Fruit fly (Drosophila melanogaster) whole organism, embryonic: ENCODE data around the gene CG31265.

Experiments used
- Abd-B ChIP-seq: fragments of 200-800 bp; sonication (Bioruptor generic); optimal IDR thresholded peaks from 2 replicates; lab custom pipeline; 2018; ENCODE audit warnings: missing biosample characterization, mild to moderate bottlenecking, missing genetic modification characterization, moderate library complexity
- Ada2b ChIP-seq: fragments of 200-800 bp; sonication (Bioruptor generic); IDR thresholded peaks from 2 replicates; pipeline ENCODE4 v1.3.6; 2022; ENCODE audit warnings: missing biosample characterization, missing genetic modification characterization
- Adf1 ChIP-seq: fragments of 200-800 bp; sonication (Bioruptor generic); IDR thresholded peaks from 2 replicates; pipeline ENCODE4 v1.3.6; 2022; ENCODE audit warnings: missing biosample characterization, missing genetic modification characterization
- Atf-2 ChIP-seq: fragments of 200-800 bp; sonication (Bioruptor generic); optimal IDR thresholded peaks from 2 replicates; lab custom pipeline; 2016; ENCODE audit warnings: missing biosample characterization, missing genetic modification characterization
- C15 ChIP-seq: fragments of 200-800 bp; sonication (Bioruptor generic); IDR thresholded peaks from 3 replicates; pipeline ENCODE4 v1.3.6; 2022; ENCODE audit warnings: missing biosample characterization, missing genetic modification characterization
- CG10565 ChIP-seq: fragments of 200-800 bp; sonication (Bioruptor generic); optimal IDR thresholded peaks from 3 replicates; lab custom pipeline; 2016; ENCODE audit warnings: missing biosample characterization, mild to moderate bottlenecking, missing genetic modification characterization
- CG11696 ChIP-seq: fragments of 200-800 bp; sonication (Bioruptor generic); IDR thresholded peaks from 2 replicates; pipeline ENCODE4 v1.3.6; 2022; ENCODE audit warnings: missing biosample characterization, missing genetic modification characterization
- CG12659 ChIP-seq: fragments of 200-800 bp; sonication (Bioruptor generic); optimal IDR thresholded peaks from 3 replicates; lab custom pipeline; 2017; ENCODE audit warnings: mild to moderate bottlenecking, missing biosample characterization, missing genetic modification reagents, missing genetic modification characterization
- CG13775 ChIP-seq: fragments of 200-800 bp; sonication (Bioruptor generic); optimal IDR thresholded peaks from 3 replicates; lab custom pipeline; 2017; ENCODE audit warnings: missing biosample characterization, mild to moderate bottlenecking, missing genetic modification characterization
- CG14050 ChIP-seq: fragments of 200-800 bp; sonication (Bioruptor generic); IDR thresholded peaks from 3 replicates; pipeline ENCODE4 v1.3.6; 2022; ENCODE audit warnings: missing biosample characterization, missing genetic modification characterization
- CG17359 ChIP-seq: fragments of 200-800 bp; sonication (Bioruptor generic); optimal IDR thresholded peaks from 3 replicates; lab custom pipeline; 2018; ENCODE audit warnings: missing biosample characterization, mild to moderate bottlenecking, missing genetic modification characterization, moderate library complexity
- CG17612 ChIP-seq: fragments of 200-800 bp; sonication (Bioruptor generic); IDR thresholded peaks from 2 replicates; pipeline ENCODE4 v1.3.6; 2022; ENCODE audit warnings: missing biosample characterization, missing genetic modification characterization
- CG2202 ChIP-seq: fragments of 200-800 bp; sonication (Bioruptor generic); optimal IDR thresholded peaks from 2 replicates; lab custom pipeline; 2018; ENCODE audit warnings: missing biosample characterization, mild to moderate bottlenecking, missing genetic modification characterization
- CG31441 ChIP-seq: fragments of 200-800 bp; sonication (Bioruptor generic); IDR thresholded peaks from 2 replicates; pipeline ENCODE4 v1.3.6; 2022; ENCODE audit warnings: missing biosample characterization, missing genetic modification characterization
- CG3847 ChIP-seq: fragments of 200-800 bp; sonication (Bioruptor generic); IDR thresholded peaks from 2 replicates; pipeline ENCODE4 v1.3.6; 2022; ENCODE audit warnings: missing biosample characterization, missing genetic modification characterization
- CG6689 ChIP-seq: fragments of 200-800 bp; sonication (Bioruptor generic); IDR thresholded peaks from 2 replicates; pipeline ENCODE4 v1.3.6; 2022; ENCODE audit warnings: missing biosample characterization, missing genetic modification characterization
- CG8359 ChIP-seq: fragments of 200-800 bp; sonication (Bioruptor generic); optimal IDR thresholded peaks from 2 replicates; lab custom pipeline; 2017; ENCODE audit warnings: missing biosample characterization, mild to moderate bottlenecking, missing genetic modification characterization, borderline replicate concordance
- CG9437 ChIP-seq: fragments of 200-800 bp; sonication (Bioruptor generic); optimal IDR thresholded peaks from 2 replicates; lab custom pipeline; 2018; ENCODE audit warnings: missing biosample characterization, mild to moderate bottlenecking, missing genetic modification characterization
- Drgx ChIP-seq: fragments of 200-800 bp; sonication (Bioruptor generic); IDR thresholded peaks from 2 replicates; pipeline ENCODE4 v1.3.6; 2022; ENCODE audit warnings: missing biosample characterization, missing genetic modification characterization
- GATAe ChIP-seq: fragments of 200-800 bp; sonication (Bioruptor generic); conservative IDR thresholded peaks from 2 replicates; pipeline ENCODE4 v1.3.6; 2022; ENCODE audit warnings: missing biosample characterization, missing genetic modification characterization
- HmgD ChIP-seq: fragments of 200-800 bp; sonication (Bioruptor generic); optimal IDR thresholded peaks from 3 replicates; lab custom pipeline; 2016; ENCODE audit warnings: missing biosample characterization, missing genetic modification characterization
- Hmr ChIP-seq: fragments of 200-800 bp; sonication (Bioruptor generic); optimal IDR thresholded peaks from 3 replicates; lab custom pipeline; 2017; ENCODE audit warnings: mild to moderate bottlenecking, missing biosample characterization, missing genetic modification reagents, missing genetic modification characterization
- Hr3 ChIP-seq: fragments of 200-800 bp; sonication (Bioruptor generic); optimal IDR thresholded peaks from 3 replicates; lab custom pipeline; 2016; ENCODE audit warnings: missing biosample characterization, missing genetic modification characterization
- Jarid2 ChIP-seq: fragments of 200-800 bp; sonication (Bioruptor generic); optimal IDR thresholded peaks from 3 replicates; lab custom pipeline; 2017; ENCODE audit warnings: mild to moderate bottlenecking, missing biosample characterization, missing genetic modification reagents, missing genetic modification characterization
- Kr ChIP-seq: fragments of 200-800 bp; sonication (Bioruptor generic); optimal IDR thresholded peaks from 2 replicates; lab custom pipeline; 2017; ENCODE audit warnings: missing biosample characterization, mild to moderate bottlenecking, missing genetic modification characterization
- Nf-YB ChIP-seq: fragments of 200-800 bp; sonication (Bioruptor generic); optimal IDR thresholded peaks from 3 replicates; lab custom pipeline; 2019; ENCODE audit warnings: missing biosample characterization, mild to moderate bottlenecking, missing genetic modification characterization, moderate library complexity
- al ChIP-seq: fragments of 200-800 bp; sonication (Bioruptor generic); IDR thresholded peaks from 2 replicates; pipeline ENCODE4 v1.3.6; 2022; ENCODE audit warnings: missing biosample characterization, missing genetic modification characterization
- br ChIP-seq: fragments of >200 bp; optimal IDR thresholded peaks from 2 replicates; lab custom pipeline; 2017
- bsh ChIP-seq, 2 experiments: fragments of 200-800 bp; sonication (Bioruptor generic); optimal IDR thresholded peaks; 2 replicates each; lab custom pipeline; 2017 to 2018; ENCODE audit warnings: mild to moderate bottlenecking in 2 of 2, missing biosample characterization in 2 of 2, missing genetic modification characterization in 2 of 2, moderate library complexity in 1 of 2
- cad ChIP-seq: fragments of >200 bp; optimal IDR thresholded peaks from 2 replicates; lab custom pipeline; 2017; ENCODE audit warnings: missing biosample characterization, missing genetic modification characterization
- caup ChIP-seq: fragments of 200-800 bp; sonication (Bioruptor generic); optimal IDR thresholded peaks from 3 replicates; lab custom pipeline; 2017; ENCODE audit warnings: missing biosample characterization, mild to moderate bottlenecking, missing genetic modification characterization, moderate library complexity; ENCODE audit not compliant: severe bottlenecking
- corto ChIP-seq: fragments of 200-800 bp; sonication (Bioruptor generic); optimal IDR thresholded peaks from 2 replicates; lab custom pipeline; 2016; ENCODE audit warnings: missing biosample characterization, mild to moderate bottlenecking, missing genetic modification characterization, moderate library complexity
- crol ChIP-seq: fragments of 200-800 bp; sonication (Bioruptor generic); IDR thresholded peaks from 2 replicates; pipeline ENCODE4 v1.3.6; 2022; ENCODE audit warnings: missing biosample characterization, missing genetic modification characterization
- gcm ChIP-seq: fragments of 200-800 bp; sonication (Bioruptor generic); optimal IDR thresholded peaks from 2 replicates; lab custom pipeline; 2019; ENCODE audit warnings: missing biosample characterization, mild to moderate bottlenecking, missing genetic modification characterization, moderate library complexity
- hb ChIP-seq: fragments of 200-800 bp; sonication (Bioruptor generic); IDR thresholded peaks from 3 replicates; pipeline ENCODE4 v1.3.6; 2022; ENCODE audit warnings: missing biosample characterization, missing genetic modification characterization; ENCODE audit not compliant: partially characterized antibody
- ind ChIP-seq: fragments of 200-800 bp; sonication (Bioruptor generic); optimal IDR thresholded peaks from 3 replicates; lab custom pipeline; 2016; ENCODE audit warnings: missing biosample characterization, missing genetic modification characterization
- kay ChIP-seq: fragments of 200-800 bp; sonication (Bioruptor generic); optimal IDR thresholded peaks from 2 replicates; lab custom pipeline; 2016; ENCODE audit warnings: missing biosample characterization, missing genetic modification characterization
- lola ChIP-seq, 3 experiments: fragments of >200 bp in 2 of 3; fragments of 200-800 bp in 1 of 3; sonication (Bioruptor generic) in 1 of 3; optimal IDR thresholded peaks; 2 replicates each; lab custom pipeline; 2017 to 2019; ENCODE audit warnings: missing biosample characterization in 3 of 3, missing genetic modification characterization in 3 of 3, mild to moderate bottlenecking in 1 of 3, moderate library complexity in 1 of 3
- luna ChIP-seq: fragments of 200-800 bp; sonication (Bioruptor generic); optimal IDR thresholded peaks from 2 replicates; lab custom pipeline; 2016; ENCODE audit warnings: missing biosample characterization, missing genetic modification characterization
- mirr ChIP-seq: fragments of 200-800 bp; sonication (Bioruptor generic); optimal IDR thresholded peaks from 3 replicates; lab custom pipeline; 2018; ENCODE audit warnings: missing biosample characterization, mild to moderate bottlenecking, missing genetic modification characterization
- pho ChIP-seq: fragments of 200-800 bp; sonication (Bioruptor generic); optimal IDR thresholded peaks from 2 replicates; lab custom pipeline; 2016; ENCODE audit warnings: missing biosample characterization, missing genetic modification characterization
- repo ChIP-seq: fragments of 200-800 bp; sonication (Bioruptor generic); optimal IDR thresholded peaks from 2 replicates; lab custom pipeline; 2016; ENCODE audit warnings: missing biosample characterization, missing genetic modification characterization
- sens ChIP-seq: fragments of 200-800 bp; sonication (Bioruptor generic); peaks from one replicate; lab custom pipeline; 2016; ENCODE audit warnings: missing biosample characterization, missing genetic modification characterization
- shn ChIP-seq: fragments of 200-800 bp; sonication (Bioruptor generic); optimal IDR thresholded peaks from 3 replicates; lab custom pipeline; 2016; ENCODE audit warnings: missing biosample characterization, missing genetic modification characterization
- sim ChIP-seq: fragments of 200-800 bp; sonication (Bioruptor generic); IDR thresholded peaks from 2 replicates; pipeline ENCODE4 v1.3.6; 2022; ENCODE audit warnings: missing biosample characterization, missing genetic modification characterization
- slou ChIP-seq: fragments of 200-800 bp; sonication (Bioruptor generic); optimal IDR thresholded peaks from 3 replicates; lab custom pipeline; 2016; ENCODE audit warnings: missing biosample characterization, missing genetic modification characterization
- ssp ChIP-seq: fragments of 200-800 bp; sonication (Bioruptor generic); IDR thresholded peaks from 2 replicates; pipeline ENCODE4 v1.3.6; 2022; ENCODE audit warnings: missing biosample characterization, missing genetic modification characterization
- trem ChIP-seq: fragments of 200-800 bp; optimal IDR thresholded peaks from 3 replicates; lab custom pipeline; 2019; ENCODE audit warnings: missing biosample characterization, mild to moderate bottlenecking, missing genetic modification characterization, moderate library complexity
- wdn ChIP-seq: fragments of 200-800 bp; sonication (Bioruptor generic); IDR thresholded peaks from 2 replicates; pipeline ENCODE4 v1.3.6; 2022; ENCODE audit warnings: missing biosample characterization, missing genetic modification characterization
- yki ChIP-seq: fragments of >200 bp; optimal IDR thresholded peaks from 3 replicates; lab custom pipeline; 2018
- zfh2 ChIP-seq: fragments of 200-800 bp; sonication (Bioruptor generic); optimal IDR thresholded peaks from 2 replicates; lab custom pipeline; 2016; ENCODE audit warnings: missing biosample characterization, missing genetic modification characterization

The CG31265 gene

dm6 chr3R:17151376-17152026 lies 23.5 kb downstream of the CG31265 start, which contains the start of gene CG5292 (continued):
- TF ChIP-seq Hr3 (GFP tag; lab: Kevin White, UChicago), result peak; percentile 46
- TF ChIP-seq C15, result 0 out of 3 replicates have a peak, but pooled peaks have one; percentile 21
- no peak for TF ChIP-seq gcm (GFP tag; lab: Kevin White, UChicago)
- no peak for TF ChIP-seq CG17359 (tag; lab: Kevin White, UChicago)
- TF ChIP-seq CG11696 (GFP tag; lab: Robert Waterston, UW), result peak; percentile 45; the same call in 1 of the 2 replicates
- TF ChIP-seq ssp (GFP tag; lab: Robert Waterston, UW), result 0 out of 2 replicates have a peak, but pooled peaks have one; percentile 22
- TF ChIP-seq wdn (GFP tag; lab: Robert Waterston, UW), result no peak
- TF ChIP-seq GATAe (GFP tag; lab: Robert Waterston, UW), result no peak
- no peak for TF ChIP-seq CG8359
- no peak for TF ChIP-seq crol (GFP tag; lab: Robert Waterston, UW)
- TF ChIP-seq Kr (GFP tag; lab: Kevin White, UChicago), result no peak
- TF ChIP-seq repo (GFP tag; lab: Kevin White, UChicago), result peak; percentile 0
- TF ChIP-seq trem (tag; lab: Kevin White, UChicago), result peak; percentile 39
- no peak for TF ChIP-seq shn (GFP tag; lab: Kevin White, UChicago)
- 0 out of 3 replicates have a peak, but pooled peaks have one; percentile 29 for TF ChIP-seq CG14050
- peak; percentile 31 for TF ChIP-seq ind (GFP tag; lab: Kevin White, UChicago)
- TF ChIP-seq sens (GFP tag; lab: Kevin White, UChicago), result peak; percentile 93
- TF ChIP-seq hb (GFP tag; lab: Robert Waterston, UW), result no peak
- TF ChIP-seq caup (GFP tag; lab: Kevin White, UChicago), result peak; percentile 63
- peak; percentile 37 for TF ChIP-seq CG13775
- TF ChIP-seq Drgx (GFP tag; lab: Robert Waterston, UW), result peak; percentile 64
- TF ChIP-seq CG17612 (GFP tag; lab: Robert Waterston, UW), result no peak
- no peak for TF ChIP-seq Nf-YB (GFP tag; lab: Kevin White, UChicago)
- no peak for TF ChIP-seq CG10565 (GFP tag; lab: Kevin White, UChicago)
- TF ChIP-seq lola (GFP tag; optimal IDR thresholded peaks at IDR 0.05; lab: Kevin White, UChicago), result no peak
- peak; percentile 22; the same call in 1 of the 2 replicates for TF ChIP-seq al
- no peak for TF ChIP-seq mirr (GFP tag; lab: Kevin White, UChicago)
- TF ChIP-seq Abd-B, result no peak
- peak; percentile 95 for TF ChIP-seq CG31441 (GFP tag; lab: Robert Waterston, UW)
- peak; percentile 82 for TF ChIP-seq CG3847
- no peak for TF ChIP-seq yki (lab: Kevin White, UChicago)
- TF ChIP-seq Ada2b (GFP tag; lab: Robert Waterston, UW), result peak; percentile 52
- TF ChIP-seq HmgD (GFP tag; lab: Kevin White, UChicago), result no peak
- TF ChIP-seq Jarid2 (GFP tag; lab: Kevin White, UChicago), result no peak
- TF ChIP-seq Hmr, result peak; percentile 77
- TF ChIP-seq CG6689 (GFP tag; lab: Robert Waterston, UW), result peak; percentile 56
- TF ChIP-seq CG9437 (GFP tag; lab: Kevin White, UChicago), result peak; percentile 8
- no peak for TF ChIP-seq br (lab: Kevin White, UChicago)
- TF ChIP-seq Atf-2 (GFP tag; lab: Kevin White, UChicago), result no peak
- TF ChIP-seq sim (GFP tag; lab: Robert Waterston, UW), result no peak
- TF ChIP-seq pho, result peak; percentile 50
- TF ChIP-seq cad (GFP tag; lab: Kevin White, UChicago), result no peak
- TF ChIP-seq slou (GFP tag; lab: Kevin White, UChicago), result peak; percentile 33
- no peak for TF ChIP-seq bsh (GFP tag; optimal IDR thresholded peaks at IDR 0.05; lab: Kevin White, UChicago)
- no peak for TF ChIP-seq CG2202 (tag; lab: Kevin White, UChicago)
- TF ChIP-seq kay (GFP tag; lab: Kevin White, UChicago), result no peak
- peak; percentile 49 for TF ChIP-seq zfh2 (GFP tag; lab: Kevin White, UChicago)
- TF ChIP-seq CG12659 (GFP tag; lab: Kevin White, UChicago), result peak; percentile 69
- no peak for TF ChIP-seq luna (GFP tag; lab: Kevin White, UChicago)
- TF ChIP-seq Adf1 (GFP tag; lab: Robert Waterston, UW), result peak; percentile 35; the same call in 1 of the 2 replicates
- TF ChIP-seq corto (GFP tag; lab: Kevin White, UChicago), result no peak
